Worm (Caenorhabditis elegans) whole organism, L1 larva: Measurements from ENCODE around the gene str-236.

Experiments used
- C04F5.9 ChIP-seq: sonication (generic microtip); optimal IDR thresholded peaks from 2 replicates; lab custom pipeline; 2016; ENCODE audit warnings: missing genetic modification characterization, missing compliant biosample characterization
- C34B4.2 ChIP-seq: sonication (generic microtip); optimal IDR thresholded peaks from 2 replicates; lab custom pipeline; 2017; ENCODE audit warnings: mild to moderate bottlenecking, missing genetic modification characterization, missing compliant biosample characterization
- Y116A8C.19 ChIP-seq: sonication (generic microtip); optimal IDR thresholded peaks from 2 replicates; lab custom pipeline; 2016; ENCODE audit warnings: missing compliant biosample characterization, missing genetic modification characterization, borderline replicate concordance
- blmp-1 ChIP-seq: fragments of 150-350 bp; optimal IDR thresholded peaks from 2 replicates; lab custom pipeline; 2014; ENCODE audit warnings: missing biosample characterization, missing genetic modification characterization
- ceh-63 ChIP-seq: fragments of 200-800 bp; sonication (Bioruptor generic); optimal IDR thresholded peaks from 2 replicates; lab custom pipeline; 2018; ENCODE audit warnings: mild to moderate bottlenecking, missing genetic modification characterization, missing compliant biosample characterization
- ces-1 ChIP-seq: fragments of 150-350 bp; optimal IDR thresholded peaks from 2 replicates; lab custom pipeline; 2014; ENCODE audit warnings: missing biosample characterization, missing genetic modification reagents, missing genetic modification characterization
- dsc-1 ChIP-seq: sonication (generic microtip); optimal IDR thresholded peaks from 2 replicates; lab custom pipeline; 2016; ENCODE audit warnings: mild to moderate bottlenecking, missing genetic modification characterization, missing compliant biosample characterization
- efl-1 ChIP-seq, 4 experiments: fragments of 150-350 bp; optimal IDR thresholded peaks in 3 of 4; peaks in 1 of 4; 1 replicate in 1 of 4; 2 replicates in 3 of 4; lab custom pipeline; 2014; ENCODE audit warnings: missing biosample characterization in 2 of 4, missing genetic modification characterization in 2 of 4, missing genetic modification reagents in 2 of 4
- egl-13 ChIP-seq: sonication (generic microtip); optimal IDR thresholded peaks from 2 replicates; lab custom pipeline; 2016; ENCODE audit warnings: missing genotype, missing genetic modification reagents, missing genetic modification characterization, missing compliant biosample characterization
- elt-3 ChIP-seq, 6 experiments: fragments of 150-350 bp in 1 of 6; sonication (generic microtip); optimal IDR thresholded peaks; 2 replicates each; lab custom pipeline; 2017 to 2018; ENCODE audit warnings: missing biosample characterization in 6 of 6, missing genetic modification characterization in 6 of 6, inconsistent platforms in 1 of 6
- fkh-10 ChIP-seq: sonication (generic microtip); optimal IDR thresholded peaks from 2 replicates; lab custom pipeline; 2017; ENCODE audit warnings: missing biosample characterization, missing genetic modification reagents, missing genetic modification characterization
- fkh-4 ChIP-seq: sonication (generic microtip); optimal IDR thresholded peaks from 2 replicates; lab custom pipeline; 2016; ENCODE audit warnings: missing compliant biosample characterization, missing genetic modification characterization, borderline replicate concordance
- fkh-8 ChIP-seq: sonication (generic microtip); optimal IDR thresholded peaks from 2 replicates; lab custom pipeline; 2016; ENCODE audit warnings: mild to moderate bottlenecking, missing genetic modification characterization, missing compliant biosample characterization
- fos-1 ChIP-seq: fragments of 150-350 bp; optimal IDR thresholded peaks from 2 replicates; lab custom pipeline; 2014; ENCODE audit warnings: missing biosample characterization, missing genetic modification characterization
- hlh-17 ChIP-seq: fragments of 200-800 bp; sonication (Bioruptor generic); optimal IDR thresholded peaks from 2 replicates; lab custom pipeline; 2018; ENCODE audit warnings: missing genetic modification characterization, mild to moderate bottlenecking, missing compliant biosample characterization, moderate library complexity, borderline replicate concordance
- irx-1 ChIP-seq: sonication (generic microtip); optimal IDR thresholded peaks from 2 replicates; lab custom pipeline; 2016; ENCODE audit warnings: missing genetic modification characterization, missing compliant biosample characterization
- lin-14 ChIP-seq: fragments of 200-800 bp; sonication (Bioruptor generic); optimal IDR thresholded peaks from 2 replicates; lab custom pipeline; 2018; ENCODE audit warnings: mild to moderate bottlenecking, missing genetic modification characterization, moderate library complexity, missing compliant biosample characterization
- lin-15B ChIP-seq: fragments of 150-350 bp; sonication (generic microtip); optimal IDR thresholded peaks from 3 replicates; lab custom pipeline; 2014; ENCODE audit warnings: missing biosample characterization, missing genetic modification characterization
- lin-35 ChIP-seq, 2 experiments: fragments of 150-350 bp; optimal IDR thresholded peaks; 2 replicates each; lab custom pipeline; 2014; ENCODE audit warnings: missing biosample characterization in 2 of 2, missing genetic modification characterization in 2 of 2, missing genetic modification reagents in 2 of 2
- lin-39 ChIP-seq: fragments of 150-350 bp; optimal IDR thresholded peaks from 2 replicates; lab custom pipeline; 2014; ENCODE audit warnings: missing biosample characterization, missing genetic modification reagents, missing genetic modification characterization
- mdl-1 ChIP-seq, 2 experiments: fragments of 150-350 bp; optimal IDR thresholded peaks; 2 replicates each; lab custom pipeline; 2014 to 2017; ENCODE audit warnings: missing biosample characterization in 2 of 2, missing genetic modification characterization in 2 of 2, inconsistent platforms in 1 of 2
- mep-1 ChIP-seq: fragments of 150-350 bp; optimal IDR thresholded peaks from 2 replicates; lab custom pipeline; 2014; ENCODE audit warnings: missing biosample characterization, missing genetic modification characterization
- nhr-11 ChIP-seq: fragments of 150-350 bp; optimal IDR thresholded peaks from 2 replicates; lab custom pipeline; 2014; ENCODE audit warnings: missing biosample characterization, missing genetic modification characterization
- nhr-12 ChIP-seq: sonication (generic microtip); optimal IDR thresholded peaks from 2 replicates; lab custom pipeline; 2017; ENCODE audit warnings: missing biosample characterization, missing genetic modification characterization
- nhr-20 ChIP-seq: sonication (generic microtip); optimal IDR thresholded peaks from 2 replicates; lab custom pipeline; 2016; ENCODE audit warnings: mild to moderate bottlenecking, missing genetic modification characterization, missing compliant biosample characterization
- nhr-47 ChIP-seq: sonication (generic microtip); optimal IDR thresholded peaks from 2 replicates; lab custom pipeline; 2016; ENCODE audit warnings: mild to moderate bottlenecking, missing genetic modification characterization, moderate library complexity, missing compliant biosample characterization
- nhr-71 ChIP-seq: sonication (generic microtip); optimal IDR thresholded peaks from 2 replicates; lab custom pipeline; 2016; ENCODE audit warnings: mild to moderate bottlenecking, missing genetic modification characterization, moderate library complexity, missing compliant biosample characterization
- nhr-77 ChIP-seq: fragments of 150-350 bp; optimal IDR thresholded peaks from 2 replicates; lab custom pipeline; 2014; ENCODE audit warnings: missing biosample characterization, missing genetic modification characterization
- nhr-84 ChIP-seq: sonication (generic microtip); optimal IDR thresholded peaks from 2 replicates; lab custom pipeline; 2017; ENCODE audit warnings: missing biosample characterization, missing genetic modification characterization
- nhr-85 ChIP-seq: sonication (generic microtip); peaks from one replicate; lab custom pipeline; 2016; ENCODE audit warnings: missing genetic modification characterization, inconsistent platforms, missing compliant biosample characterization
- nhr-90 ChIP-seq: sonication (generic microtip); optimal IDR thresholded peaks from 2 replicates; lab custom pipeline; 2016; ENCODE audit warnings: mild to moderate bottlenecking, missing genetic modification characterization, missing compliant biosample characterization; ENCODE audit not compliant: poor library complexity
- snpc-4 ChIP-seq: fragments of 150-350 bp; optimal IDR thresholded peaks from 2 replicates; lab custom pipeline; 2014; ENCODE audit warnings: missing biosample characterization, missing genetic modification characterization
- snu-23 ChIP-seq: sonication (generic microtip); optimal IDR thresholded peaks from 2 replicates; lab custom pipeline; 2016; ENCODE audit warnings: missing genetic modification characterization, missing compliant biosample characterization
- sptf-1 ChIP-seq: fragments of 150-350 bp; optimal IDR thresholded peaks from 2 replicates; lab custom pipeline; 2014; ENCODE audit warnings: missing biosample characterization, missing genetic modification characterization
- sup-37 ChIP-seq: fragments of 200-800 bp; sonication (Bioruptor generic); optimal IDR thresholded peaks from 2 replicates; lab custom pipeline; 2018; ENCODE audit warnings: mild to moderate bottlenecking, missing genetic modification characterization, missing compliant biosample characterization
- tbx-2 ChIP-seq: sonication (generic microtip); optimal IDR thresholded peaks from 2 replicates; lab custom pipeline; 2016; ENCODE audit warnings: missing genetic modification characterization, missing compliant biosample characterization
- unc-130 ChIP-seq: fragments of 150-350 bp; optimal IDR thresholded peaks from 2 replicates; lab custom pipeline; 2017; ENCODE audit warnings: missing biosample characterization, missing genetic modification characterization, inconsistent platforms
- xbp-1 ChIP-seq: sonication (generic microtip); optimal IDR thresholded peaks from 2 replicates; lab custom pipeline; 2016; ENCODE audit warnings: missing genetic modification characterization, missing compliant biosample characterization
- ztf-11 ChIP-seq, 2 experiments: sonication (generic microtip); optimal IDR thresholded peaks; 2 replicates each; lab custom pipeline; 2016 to 2017; ENCODE audit warnings: missing genetic modification characterization in 2 of 2, missing biosample characterization in 1 of 2, missing compliant biosample characterization in 1 of 2

Gene str-236

DNA sequence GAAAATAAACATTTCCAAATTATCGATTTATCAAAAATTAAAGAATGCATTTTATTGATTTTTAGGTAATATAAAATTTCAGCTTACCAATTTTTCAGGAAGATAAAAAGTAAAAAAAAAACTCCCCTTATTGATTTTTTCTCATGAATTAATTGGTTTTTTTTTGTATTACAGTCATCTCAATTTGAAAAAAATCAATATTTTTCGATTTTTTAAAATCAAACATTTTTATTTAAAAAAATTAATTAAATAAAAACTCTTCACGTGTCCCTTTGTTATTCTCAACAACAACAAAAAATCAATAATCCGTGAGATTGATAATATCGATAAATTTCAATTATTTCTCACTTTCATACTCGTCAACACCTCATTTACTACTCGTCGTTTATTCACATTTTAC, 32.6 kb downstream of the str-236 start, which contains the start of gene C38C3.3:
TSS of gene C38C3.3 (plus strand) at position 301 of the 400 bp plus-strand sequence.
- TF ChIP-seq tbx-2 (tag; lab: Kevin White, UChicago) (no peak), nhr-84 (no peak), nhr-90 (tag; lab: Kevin White, UChicago) (no peak), hlh-17 (GFP tag; lab: Kevin White, UChicago) (no peak), xbp-1 (tag; lab: Kevin White, UChicago) (no peak), fkh-4 (tag; lab: Kevin White, UChicago) (no peak), sup-37 (GFP tag; lab: Kevin White, UChicago) (no peak), nhr-77 (tag; lab: Kevin White, UChicago) (no peak), nhr-11 (tag; lab: Kevin White, UChicago) (no peak), ces-1 (no peak), nhr-20 (tag; lab: Kevin White, UChicago) (no peak), elt-3 (tag; optimal IDR thresholded peaks at IDR 0.05; lab: Kevin White, UChicago) (no peak), fkh-8 (tag; lab: Kevin White, UChicago) (no peak), blmp-1 (tag; lab: Kevin White, UChicago) (no peak)

DNA sequence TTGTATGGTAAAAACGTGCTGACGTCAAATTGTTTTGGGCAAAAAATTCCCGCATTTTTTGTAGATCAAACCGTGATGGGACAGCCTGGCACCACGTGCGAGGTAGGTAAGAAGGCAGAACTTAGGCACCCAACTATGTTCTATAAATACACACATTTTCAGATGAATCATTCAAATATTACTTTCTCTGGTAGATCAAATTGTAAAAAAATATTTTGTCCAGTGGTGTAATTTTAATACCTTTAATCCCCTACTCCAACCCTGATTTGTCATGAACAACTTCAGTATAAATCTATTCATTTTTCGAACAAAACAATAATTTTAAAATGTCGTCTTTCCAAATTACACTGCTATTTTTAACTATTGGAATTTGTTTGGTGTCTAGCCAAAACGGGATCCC, 33.4 kb downstream of the str-236 start, which contains the start of gene spig-7:
TSS of gene spig-7 (plus strand) at position 301 of the 400 bp plus-strand sequence.
- TF ChIP-seq mep-1 (tag; lab: Kevin White, UChicago) (no peak), C34B4.2 (no peak), lin-35 (GFP tag; optimal IDR thresholded peaks at IDR 0.05; lab: Kevin White, UChicago) (no peak), mdl-1 (tag; optimal IDR thresholded peaks at IDR 0.05; lab: Kevin White, UChicago) (no peak), unc-130 (tag; lab: Kevin White, UChicago) (no peak), nhr-12 (tag; lab: Kevin White, UChicago) (no peak), snpc-4 (tag; lab: Kevin White, UChicago) (no peak), fos-1 (tag; lab: Kevin White, UChicago) (no peak), sptf-1 (tag; lab: Kevin White, UChicago) (no peak), nhr-85 (no peak), snu-23 (GFP tag; lab: Kevin White, UChicago) (no peak), ztf-11 (tag; optimal IDR thresholded peaks at IDR 0.05; lab: Kevin White, UChicago) (no peak), irx-1 (no peak)
- TF ChIP-seq, all 84 proteins: peak for 0

DNA sequence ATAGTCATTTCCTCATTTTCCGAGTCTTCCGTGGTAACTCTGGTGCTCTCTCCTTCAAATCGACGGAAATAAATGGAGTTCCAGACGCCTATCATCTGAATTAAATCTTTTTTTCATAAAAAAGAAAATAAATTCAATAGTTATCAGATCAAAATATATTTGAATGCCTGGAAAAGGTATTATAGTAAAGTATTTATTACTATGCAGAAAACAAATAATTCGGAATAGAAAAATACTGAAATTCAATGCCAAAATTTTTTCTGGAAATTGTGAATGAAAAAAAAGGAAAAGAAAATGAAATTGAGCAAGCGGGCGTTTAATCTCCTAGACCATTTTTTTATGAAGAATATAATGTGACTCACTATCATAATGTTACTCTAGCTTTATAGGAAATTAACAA, 36.4 kb downstream of the str-236 start, which contains the start of gene C38C3.6:
TSS of gene C38C3.6 (minus strand) at position 101 of the 400 bp plus-strand sequence.
- TF ChIP-seq nhr-85 (no peak), C04F5.9 (no peak), lin-39 (no peak), egl-13 (no peak), fkh-8 (tag; lab: Kevin White, UChicago) (no peak), lin-15B (no peak), fkh-10 (GFP tag; lab: Kevin White, UChicago) (no peak)

DNA sequence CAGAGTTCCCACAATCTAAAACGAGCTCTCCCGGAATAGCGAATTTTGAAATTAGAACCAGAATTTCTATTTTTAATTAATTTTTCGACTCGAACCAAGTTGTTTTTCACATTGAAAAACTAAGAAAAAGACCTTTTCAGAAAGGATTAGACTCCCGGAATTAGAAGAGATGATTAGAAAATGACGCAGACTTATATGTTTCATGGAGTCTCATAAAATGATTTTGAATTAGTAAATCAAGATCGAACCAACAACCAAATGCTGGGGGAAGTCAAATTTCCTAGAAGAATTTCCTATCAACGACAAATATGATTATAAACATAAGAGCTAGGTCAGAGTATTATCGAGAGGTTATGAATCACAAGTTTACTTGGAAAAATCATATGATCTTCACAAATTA, 39.2 kb downstream of the str-236 start:
- TF ChIP-seq nhr-47 (tag; lab: Kevin White, UChicago) = peak; percentile 53
- TF ChIP-seq fkh-8 (tag; lab: Kevin White, UChicago) = peak; percentile 59
- TF ChIP-seq efl-1 (optimal IDR thresholded peaks at IDR 0.05; lab: Kevin White, UChicago) = no peak
- peak in 1 of 2 experiments; percentile 67 for TF ChIP-seq efl-1 (GFP tag; optimal IDR thresholded peaks at IDR 0.05 in 1 of 2; lab: Kevin White, UChicago)
- TF ChIP-seq lin-14 (GFP tag; lab: Kevin White, UChicago) = peak; percentile 56
- peak; percentile 71 for TF ChIP-seq dsc-1
- peak; percentile 51 for TF ChIP-seq nhr-71 (tag; lab: Kevin White, UChicago)
- no peak for TF ChIP-seq ceh-63
- no peak for TF ChIP-seq Y116A8C.19
